Worm (Caenorhabditis elegans) whole organism, mixed stage, embryonic: ENCODE data around the gene ddx-35.

ENCODE experiments used
- M03D4.4 ChIP-seq: sonication (generic microtip); optimal IDR thresholded peaks from 2 replicates; lab custom pipeline; 2017; ENCODE audit warnings: mild to moderate bottlenecking, missing genetic modification characterization, missing compliant biosample characterization
- bed-3 ChIP-seq: fragments of 200-800 bp; sonication (Bioruptor generic); optimal IDR thresholded peaks from 3 replicates; lab custom pipeline; 2018; ENCODE audit warnings: mild to moderate bottlenecking, missing genetic modification characterization, moderate library complexity, missing compliant biosample characterization
- blmp-1 ChIP-seq: fragments of 150-350 bp; optimal IDR thresholded peaks from 2 replicates; lab custom pipeline; 2014; ENCODE audit warnings: missing biosample characterization, missing genetic modification characterization
- ceh-39 ChIP-seq: fragments of 150-350 bp; optimal IDR thresholded peaks from 2 replicates; lab custom pipeline; 2014; ENCODE audit warnings: missing biosample characterization, missing genetic modification characterization
- ceh-43 ChIP-seq: fragments of 200-800 bp; sonication (Bioruptor generic); optimal IDR thresholded peaks from 2 replicates; lab custom pipeline; 2018; ENCODE audit warnings: mild to moderate bottlenecking, missing genetic modification characterization, moderate library complexity, missing compliant biosample characterization
- ceh-83 ChIP-seq: fragments of 200-800 bp; sonication (Bioruptor generic); optimal IDR thresholded peaks from 2 replicates; lab custom pipeline; 2018; ENCODE audit warnings: mild to moderate bottlenecking, missing genetic modification characterization, missing compliant biosample characterization
- ces-1 ChIP-seq: fragments of 150-350 bp; optimal IDR thresholded peaks from 2 replicates; lab custom pipeline; 2014; ENCODE audit warnings: missing biosample characterization, missing genetic modification reagents, missing genetic modification characterization
- cnd-1 ChIP-seq: fragments of 200-800 bp; sonication (Bioruptor generic); optimal IDR thresholded peaks from 2 replicates; lab custom pipeline; 2018; ENCODE audit warnings: mild to moderate bottlenecking, missing genetic modification characterization, missing compliant biosample characterization
- drap-1 ChIP-seq: fragments of 200-800 bp; sonication (Bioruptor generic); optimal IDR thresholded peaks from 3 replicates; lab custom pipeline; 2018; ENCODE audit warnings: mild to moderate bottlenecking, missing genetic modification characterization, missing compliant biosample characterization
- elt-1 ChIP-seq: sonication (generic microtip); optimal IDR thresholded peaks from 2 replicates; lab custom pipeline; 2017; ENCODE audit warnings: missing genetic modification characterization, mild to moderate bottlenecking, missing compliant biosample characterization, antibody characterized with exemption, moderate library complexity, borderline replicate concordance; ENCODE audit not compliant: insufficient read depth
- elt-3 ChIP-seq: fragments of 150-350 bp; optimal IDR thresholded peaks from 2 replicates; lab custom pipeline; 2014; ENCODE audit warnings: missing biosample characterization, missing genetic modification characterization
- flh-1 ChIP-seq: fragments of 200-800 bp; sonication (Bioruptor generic); optimal IDR thresholded peaks from 2 replicates; lab custom pipeline; 2018; ENCODE audit warnings: mild to moderate bottlenecking, missing genetic modification characterization, moderate library complexity, missing compliant biosample characterization
- ham-2 ChIP-seq: fragments of 200-800 bp; sonication (Bioruptor generic); optimal IDR thresholded peaks from 2 replicates; lab custom pipeline; 2018; ENCODE audit warnings: mild to moderate bottlenecking, missing genetic modification characterization, missing compliant biosample characterization
- hlh-1 ChIP-seq: fragments of 150-350 bp; optimal IDR thresholded peaks from 2 replicates; lab custom pipeline; 2014; ENCODE audit warnings: missing biosample characterization, missing genetic modification reagents, missing genetic modification characterization
- lin-13 ChIP-seq: fragments of 150-350 bp; optimal IDR thresholded peaks from 2 replicates; lab custom pipeline; 2014; ENCODE audit warnings: missing biosample characterization, missing genetic modification characterization
- lin-32 ChIP-seq: fragments of 200-800 bp; sonication (Bioruptor generic); optimal IDR thresholded peaks from 2 replicates; lab custom pipeline; 2018; ENCODE audit warnings: mild to moderate bottlenecking, missing genetic modification characterization, missing compliant biosample characterization
- lsy-2 ChIP-seq: fragments of 150-350 bp; optimal IDR thresholded peaks from 2 replicates; lab custom pipeline; 2014; ENCODE audit warnings: missing biosample characterization, missing genetic modification characterization
- mab-5 ChIP-seq: fragments of 150-350 bp; optimal IDR thresholded peaks from 2 replicates; lab custom pipeline; 2014; ENCODE audit warnings: missing biosample characterization, missing genetic modification characterization
- mep-1 ChIP-seq: fragments of 150-350 bp; optimal IDR thresholded peaks from 2 replicates; lab custom pipeline; 2017; ENCODE audit warnings: missing biosample characterization, missing genetic modification reagents, missing genetic modification characterization, inconsistent platforms
- mls-2 ChIP-seq: sonication (generic microtip); optimal IDR thresholded peaks from 2 replicates; lab custom pipeline; 2016; ENCODE audit warnings: mild to moderate bottlenecking, missing genetic modification characterization, moderate library complexity, missing compliant biosample characterization
- nhr-12 ChIP-seq: fragments of 150-350 bp; optimal IDR thresholded peaks from 2 replicates; lab custom pipeline; 2014; ENCODE audit warnings: missing biosample characterization, missing genetic modification characterization
- nhr-2 ChIP-seq: fragments of 150-350 bp; optimal IDR thresholded peaks from 2 replicates; lab custom pipeline; 2014; ENCODE audit warnings: missing biosample characterization, missing genetic modification characterization
- nhr-237 ChIP-seq: fragments of 150-350 bp; optimal IDR thresholded peaks from 2 replicates; lab custom pipeline; 2014; ENCODE audit warnings: missing biosample characterization, missing genetic modification characterization
- nhr-28 ChIP-seq: fragments of 150-350 bp; optimal IDR thresholded peaks from 2 replicates; lab custom pipeline; 2014; ENCODE audit warnings: missing biosample characterization, missing genetic modification characterization
- nhr-76 ChIP-seq: sonication (generic microtip); optimal IDR thresholded peaks from 2 replicates; lab custom pipeline; 2017; ENCODE audit warnings: missing biosample characterization, missing genetic modification characterization
- pha-4 ChIP-seq: fragments of 150-350 bp; optimal IDR thresholded peaks from 2 replicates; lab custom pipeline; 2018; ENCODE audit warnings: missing biosample characterization, missing genetic modification reagents, missing genetic modification characterization
- sem-2 ChIP-seq: fragments of 200-800 bp; sonication (Bioruptor generic); optimal IDR thresholded peaks from 2 replicates; lab custom pipeline; 2018; ENCODE audit warnings: mild to moderate bottlenecking, missing genetic modification characterization, missing compliant biosample characterization
- snpc-4 ChIP-seq: fragments of 150-350 bp; optimal IDR thresholded peaks from 2 replicates; lab custom pipeline; 2014; ENCODE audit warnings: missing biosample characterization, missing genetic modification characterization
- sptf-1 ChIP-seq: sonication (generic microtip); optimal IDR thresholded peaks from 2 replicates; lab custom pipeline; 2017; ENCODE audit warnings: mild to moderate bottlenecking, missing genetic modification characterization, moderate library complexity, missing compliant biosample characterization
- tbx-8 ChIP-seq: fragments of 200-800 bp; sonication (Bioruptor generic); optimal IDR thresholded peaks from 2 replicates; lab custom pipeline; 2018; ENCODE audit warnings: mild to moderate bottlenecking, missing genetic modification characterization, moderate library complexity, missing compliant biosample characterization
- unc-120 ChIP-seq: sonication (generic microtip); optimal IDR thresholded peaks from 2 replicates; lab custom pipeline; 2017; ENCODE audit warnings: missing genetic modification characterization, missing compliant biosample characterization; ENCODE audit not compliant: poor library complexity, severe bottlenecking
- unc-62 ChIP-seq: fragments of 150-350 bp; optimal IDR thresholded peaks from 2 replicates; lab custom pipeline; 2014; ENCODE audit warnings: missing biosample characterization, missing genetic modification reagents, missing genetic modification characterization
- zip-8 ChIP-seq: fragments of 150-350 bp; optimal IDR thresholded peaks from 2 replicates; lab custom pipeline; 2014; ENCODE audit warnings: missing biosample characterization, missing genetic modification characterization
- ztf-11 ChIP-seq: fragments of 150-350 bp; optimal IDR thresholded peaks from 2 replicates; lab custom pipeline; 2014; ENCODE audit warnings: missing biosample characterization, missing genetic modification characterization

The ddx-35 gene

DNA sequence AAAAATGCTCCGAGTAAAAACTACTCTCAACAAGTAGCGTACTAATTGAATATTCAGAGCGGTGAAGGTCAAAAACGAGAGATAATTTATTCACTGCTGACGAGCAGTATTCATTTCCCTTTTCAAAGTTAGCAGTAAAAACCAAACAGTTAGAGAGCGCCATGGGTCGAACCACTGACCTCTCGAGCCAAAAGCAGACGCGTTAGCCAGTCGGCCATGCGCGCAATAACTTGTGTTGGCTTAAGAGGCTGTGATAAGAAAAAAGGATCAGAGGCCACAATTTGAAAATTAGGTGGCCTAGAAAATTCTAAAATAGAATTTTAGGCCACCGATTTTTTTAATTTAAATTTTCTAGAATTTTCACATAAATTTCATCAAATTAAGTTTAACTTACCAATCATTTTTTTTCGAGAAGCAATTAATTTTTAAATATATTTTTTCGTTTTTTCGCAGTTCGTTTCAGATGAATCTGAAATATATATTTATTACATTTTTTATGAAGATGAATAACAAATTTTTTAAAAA is 46.5 kb upstream of the ddx-35 start, which contains the start of gene sms-3:
TSS of gene sms-3 (minus strand) at position 475 of the 525 bp plus-strand sequence.
- TF ChIP-seq mab-5 (tag; lab: Kevin White, UChicago), result no peak
- no peak for TF ChIP-seq unc-120 (tag; lab: Kevin White, UChicago)
- no peak for TF ChIP-seq lin-32 (GFP tag; lab: Kevin White, UChicago)
- no peak for TF ChIP-seq ces-1
- no peak for TF ChIP-seq ceh-43 (GFP tag; lab: Kevin White, UChicago)
- TF ChIP-seq drap-1 (GFP tag; lab: Kevin White, UChicago), result peak; percentile 2
- TF ChIP-seq nhr-237 (tag; lab: Kevin White, UChicago), result no peak
- TF ChIP-seq sptf-1 (tag; lab: Kevin White, UChicago), result peak; percentile 18
- TF ChIP-seq tbx-8 (GFP tag; lab: Kevin White, UChicago), result no peak
- no peak for TF ChIP-seq pha-4 (tag; lab: Kevin White, UChicago)
- no peak for TF ChIP-seq mls-2 (tag; lab: Kevin White, UChicago)
- TF ChIP-seq bed-3 (GFP tag; lab: Kevin White, UChicago), result no peak
- TF ChIP-seq M03D4.4, result peak; percentile 32
- no peak for TF ChIP-seq sem-2 (GFP tag; lab: Kevin White, UChicago)
- no peak for TF ChIP-seq nhr-2 (tag; lab: Kevin White, UChicago)
- TF ChIP-seq ceh-39 (tag; lab: Kevin White, UChicago), result no peak
- no peak for TF ChIP-seq nhr-28 (tag; lab: Kevin White, UChicago)
- TF ChIP-seq nhr-76 (tag; lab: Kevin White, UChicago), result no peak
- no peak for TF ChIP-seq flh-1
- TF ChIP-seq lsy-2 (tag; lab: Kevin White, UChicago), result no peak
- no peak for TF ChIP-seq ham-2 (GFP tag; lab: Kevin White, UChicago)
- no peak for TF ChIP-seq blmp-1 (tag; lab: Kevin White, UChicago)
- peak; percentile 5 for TF ChIP-seq lin-13 (tag; lab: Kevin White, UChicago)
- no peak for TF ChIP-seq mep-1 (tag; lab: Kevin White, UChicago)
- no peak for TF ChIP-seq zip-8
- TF ChIP-seq snpc-4 (tag; lab: Kevin White, UChicago), result no peak
- no peak for TF ChIP-seq nhr-12 (tag; lab: Kevin White, UChicago)
- no peak for TF ChIP-seq unc-62 (GFP tag; lab: Kevin White, UChicago)
- no peak for TF ChIP-seq elt-1 (tag; lab: Kevin White, UChicago)
- no peak for TF ChIP-seq ceh-83
- TF ChIP-seq elt-3 (tag; lab: Kevin White, UChicago), result no peak
- TF ChIP-seq, all 35 proteins: peak for 4

DNA sequence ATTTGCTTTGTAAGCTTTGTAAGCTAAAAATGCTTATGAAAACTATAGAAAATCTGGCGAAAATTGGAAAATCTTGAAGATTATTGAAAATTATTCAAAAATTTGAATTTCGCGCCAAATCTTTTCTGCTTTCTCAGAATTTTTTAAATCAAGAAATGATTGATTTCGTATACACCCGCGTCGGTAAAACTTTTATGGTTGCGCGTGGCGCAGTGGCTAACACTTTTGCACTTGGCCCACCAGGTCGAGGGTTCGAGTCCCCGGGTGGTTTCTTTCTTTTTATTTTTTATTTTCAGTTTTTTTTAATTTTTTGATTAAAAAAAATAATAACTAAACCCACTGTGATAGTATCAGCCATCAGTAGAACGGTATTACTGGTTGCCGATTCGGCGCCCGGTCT is 44.7 kb upstream of the ddx-35 start:
- no peak for TF ChIP-seq bed-3 (GFP tag; lab: Kevin White, UChicago)
- no peak for TF ChIP-seq cnd-1 (tag; lab: Kevin White, UChicago)
- TF ChIP-seq zip-8, result no peak
- no peak for TF ChIP-seq hlh-1 (tag; lab: Kevin White, UChicago)
- TF ChIP-seq nhr-237 (tag; lab: Kevin White, UChicago), result no peak
- no peak for TF ChIP-seq ztf-11 (tag; lab: Kevin White, UChicago)
- TF ChIP-seq nhr-12 (tag; lab: Kevin White, UChicago), result no peak
- no peak for TF ChIP-seq flh-1
- TF ChIP-seq ham-2 (GFP tag; lab: Kevin White, UChicago), result no peak

DNA sequence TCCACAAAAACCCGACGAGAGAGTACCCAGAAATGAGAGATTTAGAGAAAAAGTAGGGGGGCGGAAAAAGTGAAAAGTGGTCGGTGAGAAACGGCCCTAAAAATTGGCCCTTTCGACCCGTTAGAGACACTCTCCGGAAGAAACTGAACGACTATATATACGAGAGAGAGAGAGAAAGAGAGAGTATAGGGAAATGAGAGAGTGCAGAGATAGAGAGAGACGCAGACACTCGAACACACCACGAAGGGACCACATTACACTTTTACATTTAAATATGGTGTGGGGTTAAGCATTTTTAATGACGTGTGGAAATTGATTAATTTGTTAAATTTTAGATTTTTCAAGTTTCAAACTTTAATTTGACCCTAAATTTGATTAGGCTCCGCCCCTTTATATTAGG is 37.4 kb upstream of the ddx-35 start:
- TF ChIP-seq unc-62 (GFP tag; lab: Kevin White, UChicago), result peak; percentile 13
- TF ChIP-seq drap-1 (GFP tag; lab: Kevin White, UChicago), result peak; percentile 13
- no peak for TF ChIP-seq zip-8
- TF ChIP-seq nhr-76 (tag; lab: Kevin White, UChicago), result no peak
- TF ChIP-seq elt-1 (tag; lab: Kevin White, UChicago), result no peak
- no peak for TF ChIP-seq bed-3 (GFP tag; lab: Kevin White, UChicago)
- peak; percentile 34 for TF ChIP-seq nhr-2 (tag; lab: Kevin White, UChicago)
- peak; percentile 59 for TF ChIP-seq mep-1 (tag; lab: Kevin White, UChicago)
- peak; percentile 30 for TF ChIP-seq hlh-1 (tag; lab: Kevin White, UChicago)
- TF ChIP-seq unc-120 (tag; lab: Kevin White, UChicago), result peak; percentile 68
- peak; percentile 16 for TF ChIP-seq ceh-83
- TF ChIP-seq lsy-2 (tag; lab: Kevin White, UChicago), result peak; percentile 13
- TF ChIP-seq lin-13 (tag; lab: Kevin White, UChicago), result no peak
- no peak for TF ChIP-seq ceh-43 (GFP tag; lab: Kevin White, UChicago)
- peak; percentile 68 for TF ChIP-seq ces-1
